Fruit fly (Drosophila melanogaster): ENCODE results near the gene Golgin84.

Gene Golgin84

DNA sequence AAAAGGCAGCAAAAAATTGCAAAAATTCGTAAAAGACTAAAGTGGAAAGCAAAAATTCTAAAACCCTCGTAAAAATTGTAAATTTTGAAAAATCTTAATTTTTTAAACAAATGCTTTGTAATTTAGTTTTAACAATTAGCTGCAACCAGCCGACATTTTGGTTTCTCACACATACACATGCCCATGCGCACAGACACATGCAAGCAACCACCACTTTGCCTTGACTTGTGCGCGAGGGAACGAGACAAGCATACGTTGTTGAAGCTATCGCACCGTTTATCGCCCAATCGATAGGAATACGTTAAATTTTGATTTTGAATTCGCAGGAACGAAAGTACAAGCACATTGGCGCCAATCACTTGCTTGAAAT lies 37.4 kb downstream of the Golgin84 start:
- TF ChIP-seq Mnt (GFP tag; optimal IDR thresholded peaks at IDR 0.05) (peak; percentile 42), tj (GFP tag; optimal IDR thresholded peaks at IDR 0.05) (no peak), CG7101 (tag; optimal IDR thresholded peaks at IDR 0.05) (no peak), CG12768 (GFP tag; optimal IDR thresholded peaks at IDR 0.05) (peak; percentile 5)

DNA sequence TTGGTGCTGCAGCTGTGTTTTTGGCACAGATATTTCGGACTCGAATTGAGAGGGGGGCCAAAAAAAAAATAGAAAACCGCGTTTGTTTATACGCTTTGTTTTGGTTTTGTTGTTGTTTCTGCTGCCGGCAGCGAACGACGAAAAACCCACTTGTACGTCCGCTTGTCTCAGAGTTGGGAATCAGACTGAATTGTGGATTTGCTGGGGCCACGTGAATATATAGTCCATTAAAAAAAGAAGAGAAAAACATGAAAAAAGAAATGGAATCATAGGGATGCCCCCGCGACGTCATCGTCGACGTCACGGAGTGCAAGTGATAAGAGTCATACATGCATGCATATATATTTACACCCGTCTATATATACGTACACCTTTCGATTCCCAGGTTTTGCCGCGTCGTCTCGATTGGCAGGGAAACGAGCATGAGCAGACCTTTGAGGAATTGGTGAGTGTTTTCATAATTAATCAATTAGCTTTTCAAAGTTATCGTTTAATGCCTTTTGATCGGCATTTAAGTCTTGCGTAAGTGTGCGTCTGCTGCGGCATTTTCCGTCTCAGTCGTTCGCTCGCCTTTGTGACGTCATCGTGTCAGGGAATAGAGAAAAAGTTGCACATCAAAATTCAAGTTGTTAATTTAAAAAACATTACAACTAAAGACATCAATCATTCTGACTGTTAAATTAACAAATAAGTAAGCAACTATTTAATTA lies 38.0 kb downstream of the Golgin84 start:
- TF ChIP-seq Clk (GFP tag; optimal IDR thresholded peaks at IDR 0.05) (no peak), CG7101 (tag; optimal IDR thresholded peaks at IDR 0.05) (no peak), ovo (GFP tag; optimal IDR thresholded peaks at IDR 0.05) (no peak), cic (GFP tag; optimal IDR thresholded peaks at IDR 0.05) (no peak), Crg-1 (GFP tag; optimal IDR thresholded peaks at IDR 0.05) (no peak), tj (GFP tag; optimal IDR thresholded peaks at IDR 0.05) (peak; percentile 58), CG7045 (GFP tag; optimal IDR thresholded peaks at IDR 0.05) (no peak), toe (GFP tag; optimal IDR thresholded peaks at IDR 0.05) (no peak), cnc (optimal IDR thresholded peaks at IDR 0.05) (no peak), CG1620 (GFP tag; optimal IDR thresholded peaks at IDR 0.05) (no peak), CG5204 (GFP tag; optimal IDR thresholded peaks at IDR 0.05) (no peak), CG14711 (tag; optimal IDR thresholded peaks at IDR 0.05) (no peak), CG11617 (GFP tag; optimal IDR thresholded peaks at IDR 0.05) (no peak), CG12768 (GFP tag; optimal IDR thresholded peaks at IDR 0.05) (peak; percentile 39), Hr96 (GFP tag; optimal IDR thresholded peaks at IDR 0.05) (no peak), Mnt (GFP tag; optimal IDR thresholded peaks at IDR 0.05) (peak; percentile 70), pad (GFP tag; optimal IDR thresholded peaks at IDR 0.05) (no peak), bab1 (GFP tag; optimal IDR thresholded peaks at IDR 0.05) (no peak), kay (GFP tag; ENCODE audit: borderline replicate concordance) (peak; percentile 97)

DNA sequence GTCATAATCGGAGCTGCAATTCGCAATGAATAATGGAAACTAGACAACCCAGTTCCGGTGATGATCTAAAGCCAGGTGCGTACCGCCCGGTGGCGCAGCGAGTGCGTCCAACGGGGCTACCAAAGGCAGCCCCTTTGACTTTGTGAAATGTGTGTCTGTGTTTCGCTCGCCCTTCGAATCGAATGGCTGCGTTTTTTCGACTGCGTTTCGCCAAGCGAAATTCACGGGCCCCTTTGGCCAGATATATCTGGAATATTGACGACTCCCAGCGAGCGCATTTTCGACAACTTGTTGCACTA lies 38.7 kb downstream of the Golgin84 start:
- TF ChIP-seq ovo (GFP tag; optimal IDR thresholded peaks at IDR 0.05) (no peak), CG14711 (tag; optimal IDR thresholded peaks at IDR 0.05) (no peak), toe (GFP tag; optimal IDR thresholded peaks at IDR 0.05) (no peak), CG7101 (tag; optimal IDR thresholded peaks at IDR 0.05) (no peak), Clk (GFP tag; optimal IDR thresholded peaks at IDR 0.05) (no peak), CG5204 (GFP tag; optimal IDR thresholded peaks at IDR 0.05) (no peak), cnc (optimal IDR thresholded peaks at IDR 0.05) (no peak), pad (GFP tag; optimal IDR thresholded peaks at IDR 0.05) (no peak), bab1 (GFP tag; optimal IDR thresholded peaks at IDR 0.05) (no peak), Hr96 (GFP tag; optimal IDR thresholded peaks at IDR 0.05) (no peak), CG11617 (GFP tag; optimal IDR thresholded peaks at IDR 0.05) (no peak), CG33017 (tag; optimal IDR thresholded peaks at IDR 0.05) (no peak), cic (GFP tag; optimal IDR thresholded peaks at IDR 0.05) (no peak), CG1620 (GFP tag; optimal IDR thresholded peaks at IDR 0.05) (no peak), CG12768 (GFP tag; optimal IDR thresholded peaks at IDR 0.05) (no peak)

DNA sequence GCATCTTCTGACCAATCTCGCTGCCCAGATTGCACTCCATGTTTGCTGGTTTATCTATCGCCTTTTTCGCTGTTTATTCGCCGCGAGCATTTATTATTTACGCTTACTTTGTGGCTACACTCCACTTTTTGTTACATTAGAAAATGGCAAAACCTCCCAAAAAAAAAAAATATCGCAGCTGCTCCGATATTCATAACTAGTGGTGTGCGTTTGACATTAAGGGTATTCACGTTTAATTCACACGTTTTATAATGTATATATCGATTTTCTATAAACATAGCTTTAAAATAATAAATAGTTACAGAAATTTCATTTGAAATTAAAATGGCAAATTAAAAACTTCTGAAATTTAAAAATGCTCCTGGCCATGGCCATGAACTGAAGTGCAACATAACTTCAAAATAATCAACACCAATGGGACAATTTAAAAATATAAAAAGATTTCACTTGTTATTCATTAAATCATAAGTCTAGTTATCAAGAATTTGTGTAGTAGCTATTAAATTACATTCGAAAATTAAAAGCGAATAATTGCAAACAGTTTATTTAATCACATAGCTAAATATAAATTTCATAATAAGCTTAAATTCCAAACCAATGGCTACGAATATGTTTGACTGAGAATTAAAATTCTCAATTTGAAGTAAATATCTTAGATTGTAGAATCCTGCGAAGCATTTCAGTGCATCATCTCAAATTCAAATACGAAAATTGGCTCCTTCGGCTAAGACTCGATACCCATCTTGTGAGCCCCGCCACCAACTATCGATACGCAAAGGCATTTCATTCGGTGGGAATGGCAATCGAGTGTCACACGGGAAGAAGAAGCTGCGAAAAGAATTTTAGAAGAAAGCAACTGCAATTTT lies 39.3 kb downstream of the Golgin84 start, which contains the start of the genes Nab2 and BRWD3:
Gene Nab2, minus strand, starts transcription at position 203 of the 866 bp plus-strand sequence.
Gene BRWD3, plus strand, starts transcription at position 784 of the 866 bp plus-strand sequence.
- TF ChIP-seq toe (GFP tag; optimal IDR thresholded peaks at IDR 0.05) (peak; percentile 79), CG33017 (tag; optimal IDR thresholded peaks at IDR 0.05) (no peak), CG7101 (tag; optimal IDR thresholded peaks at IDR 0.05) (peak; percentile 62), CG1620 (GFP tag; optimal IDR thresholded peaks at IDR 0.05) (peak; percentile 43), Hr96 (GFP tag; optimal IDR thresholded peaks at IDR 0.05) (peak; percentile 9), CG14711 (tag; optimal IDR thresholded peaks at IDR 0.05) (no peak), Clk (GFP tag; optimal IDR thresholded peaks at IDR 0.05) (no peak), CG7045 (GFP tag; optimal IDR thresholded peaks at IDR 0.05) (peak; percentile 52), ovo (GFP tag; optimal IDR thresholded peaks at IDR 0.05) (no peak), cic (GFP tag; optimal IDR thresholded peaks at IDR 0.05) (no peak), CG11617 (GFP tag; optimal IDR thresholded peaks at IDR 0.05) (peak; percentile 46), kay (GFP tag; ENCODE audit: borderline replicate concordance) (peak; percentile 87), CG5204 (GFP tag; optimal IDR thresholded peaks at IDR 0.05) (no peak), pad (GFP tag; optimal IDR thresholded peaks at IDR 0.05) (no peak), Mnt (GFP tag; optimal IDR thresholded peaks at IDR 0.05) (peak; percentile 20), bab1 (GFP tag; optimal IDR thresholded peaks at IDR 0.05) (peak; percentile 16), CG12768 (GFP tag; optimal IDR thresholded peaks at IDR 0.05) (peak; percentile 37), cnc (optimal IDR thresholded peaks at IDR 0.05) (no peak), tj (GFP tag; optimal IDR thresholded peaks at IDR 0.05) (peak; percentile 43), Crg-1 (GFP tag; optimal IDR thresholded peaks at IDR 0.05) (no peak)
